Fruit fly (Drosophila melanogaster) whole organism, pupa: ENCODE results near the gene bero.

Experiments
- CG10348 ChIP-seq: fragments of 200-800 bp; sonication (Bioruptor generic); IDR thresholded peaks from 2 replicates; pipeline ENCODE4 v1.3.6; 2022; ENCODE audit warnings: missing biosample characterization, missing genetic modification characterization
- CG12605 ChIP-seq: fragments of 200-800 bp; sonication (Bioruptor generic); IDR thresholded peaks from 2 replicates; pipeline ENCODE4 v1.3.6; 2022; ENCODE audit warnings: missing biosample characterization, missing genetic modification characterization
- CG13204 ChIP-seq: fragments of 200-800 bp; sonication (Bioruptor generic); optimal IDR thresholded peaks from 2 replicates; lab custom pipeline; 2018; ENCODE audit warnings: missing biosample characterization, mild to moderate bottlenecking, missing genetic modification characterization, moderate library complexity
- CG15710 ChIP-seq: fragments of 200-800 bp; sonication (Bioruptor generic); optimal IDR thresholded peaks from 2 replicates; lab custom pipeline; 2018; ENCODE audit warnings: missing biosample characterization, mild to moderate bottlenecking, missing genetic modification characterization, moderate library complexity
- CG17806 ChIP-seq: fragments of 200-800 bp; sonication (Bioruptor generic); optimal IDR thresholded peaks from 2 replicates; lab custom pipeline; 2018; ENCODE audit warnings: missing biosample characterization, mild to moderate bottlenecking, missing genetic modification characterization, moderate library complexity
- CG32121 ChIP-seq: fragments of 200-800 bp; sonication (Bioruptor generic); IDR thresholded peaks from 2 replicates; pipeline ENCODE4 v1.3.6; 2022; ENCODE audit warnings: missing biosample characterization, missing genetic modification characterization
- CG34367 ChIP-seq: fragments of 200-800 bp; sonication (Bioruptor generic); optimal IDR thresholded peaks from 2 replicates; lab custom pipeline; 2018; ENCODE audit warnings: missing biosample characterization, mild to moderate bottlenecking, missing genetic modification characterization
- CG4496 ChIP-seq: fragments of 200-800 bp; sonication (Bioruptor generic); IDR thresholded peaks from 3 replicates; pipeline ENCODE4 v1.3.6; 2022; ENCODE audit warnings: missing biosample characterization, missing genetic modification characterization
- CG8301 ChIP-seq: fragments of 200-800 bp; sonication (Bioruptor generic); optimal IDR thresholded peaks from 2 replicates; lab custom pipeline; 2018; ENCODE audit warnings: missing biosample characterization, mild to moderate bottlenecking, missing genetic modification characterization
- CG9948 ChIP-seq: fragments of 200-800 bp; sonication (Bioruptor generic); optimal IDR thresholded peaks from 2 replicates; lab custom pipeline; 2018; ENCODE audit warnings: missing biosample characterization, mild to moderate bottlenecking, missing genetic modification characterization, moderate library complexity
- D1 ChIP-seq: fragments of 200-800 bp; sonication (Bioruptor generic); optimal IDR thresholded peaks from 2 replicates; lab custom pipeline; 2018; ENCODE audit warnings: missing biosample characterization, mild to moderate bottlenecking, missing genetic modification characterization, moderate library complexity
- EcR ChIP-seq: fragments of 200-800 bp; sonication (Bioruptor generic); optimal IDR thresholded peaks from 3 replicates; lab custom pipeline; 2019; ENCODE audit warnings: missing biosample characterization, missing genetic modification characterization, mild to moderate bottlenecking, moderate library complexity, missing genetic modification reagents
- Ets98B ChIP-seq: fragments of 200-800 bp; sonication (Bioruptor generic); IDR thresholded peaks from 2 replicates; pipeline ENCODE4 v1.3.6; 2022; ENCODE audit warnings: missing biosample characterization, missing genetic modification characterization
- Pif1A ChIP-seq: fragments of 200-800 bp; sonication (Bioruptor generic); optimal IDR thresholded peaks from 3 replicates; lab custom pipeline; 2016; ENCODE audit warnings: missing biosample characterization, missing genetic modification characterization
- Pif1B ChIP-seq: fragments of 200-800 bp; sonication (Bioruptor generic); optimal IDR thresholded peaks from 3 replicates; lab custom pipeline; 2016; ENCODE audit warnings: missing biosample characterization, missing genetic modification characterization
- Snoo ChIP-seq: fragments of 200-800 bp; sonication (Bioruptor generic); optimal IDR thresholded peaks from 3 replicates; lab custom pipeline; 2017; ENCODE audit warnings: missing biosample characterization, mild to moderate bottlenecking, missing genetic modification characterization, inconsistent platforms
- fd96Ca ChIP-seq: fragments of 200-800 bp; sonication (Bioruptor generic); IDR thresholded peaks from 3 replicates; pipeline ENCODE4 v1.3.6; 2022; ENCODE audit warnings: missing biosample characterization, missing genetic modification characterization
- gl ChIP-seq: fragments of 200-800 bp; sonication (Bioruptor generic); optimal IDR thresholded peaks from 2 replicates; lab custom pipeline; 2018; ENCODE audit warnings: missing biosample characterization, mild to moderate bottlenecking, missing genetic modification characterization
- rn ChIP-seq: fragments of 200-800 bp; sonication (Bioruptor generic); IDR thresholded peaks from 2 replicates; pipeline ENCODE4 v1.3.6; 2022; ENCODE audit warnings: missing biosample characterization, missing genetic modification characterization

Gene bero

DNA sequence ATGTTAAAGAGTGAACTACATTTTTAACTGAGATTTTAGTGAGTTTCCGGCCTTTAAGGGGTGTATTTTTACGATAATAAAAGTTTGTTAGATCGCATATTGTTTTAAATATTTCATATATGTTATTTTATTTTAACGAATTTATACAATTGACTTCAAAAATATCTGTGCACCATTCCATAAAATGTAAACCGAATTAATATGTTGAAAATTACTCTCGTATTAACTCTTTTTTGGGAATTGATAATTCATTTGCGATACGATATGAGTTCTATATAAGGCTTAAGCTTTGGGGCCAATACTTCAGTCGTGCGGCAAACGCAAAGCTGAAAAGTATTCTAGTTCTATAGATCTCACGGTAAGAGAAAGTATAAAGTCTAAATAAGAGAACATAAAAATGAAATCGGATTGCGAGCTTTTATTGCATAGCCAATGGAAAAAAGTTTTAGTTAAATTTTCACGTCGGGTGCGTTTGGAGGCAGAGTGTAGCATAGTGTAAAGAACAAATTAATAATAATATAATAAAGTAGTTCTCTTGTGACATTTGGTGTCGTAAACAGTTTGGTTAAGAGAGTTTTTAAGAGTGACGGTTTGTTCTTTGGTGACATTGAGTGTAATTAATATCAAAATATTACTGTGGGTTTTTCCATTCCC, 34.2 kb upstream of the bero start:
- TF ChIP-seq CG34367 (tag; lab: Kevin White, UChicago) (no peak), CG32121 (GFP tag; lab: Robert Waterston, UW) (peak; percentile 10; the same call in 1 of the 2 replicates)

DNA sequence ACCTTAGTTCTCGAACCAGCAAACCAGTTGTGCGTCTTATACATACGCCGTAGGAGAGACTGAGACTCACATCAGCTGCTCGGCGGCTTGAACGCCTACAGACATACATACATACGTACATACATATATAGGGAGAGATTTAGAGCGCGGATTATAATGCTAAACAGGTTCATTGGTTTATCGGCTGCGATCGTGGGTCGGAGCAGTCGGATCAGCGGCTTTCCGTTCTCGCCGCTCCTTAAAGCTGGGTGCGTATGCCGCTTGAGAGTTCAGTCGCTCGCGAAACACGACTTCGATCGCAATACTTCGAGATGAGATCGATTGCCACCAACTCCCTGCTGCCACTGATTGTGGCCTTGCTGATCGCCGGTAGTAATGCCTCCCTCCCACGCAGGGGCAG, 33.2 kb upstream of the bero start:
- TF ChIP-seq gl (tag; lab: Kevin White, UChicago) (peak; percentile 16), CG4496 (GFP tag; lab: Robert Waterston, UW) (no peak), EcR (GFP tag; lab: Kevin White, UChicago) (peak; percentile 89), CG12605 (GFP tag; lab: Robert Waterston, UW) (peak; percentile 57; the same call in 1 of the 2 replicates), Pif1A (GFP tag; lab: Kevin White, UChicago) (no peak), CG13204 (GFP tag; lab: Kevin White, UChicago) (peak; percentile 89)

dm6 chr2L:20826226-20826625, 32.3 kb upstream of the bero start:
- TF ChIP-seq CG32121 (GFP tag; lab: Robert Waterston, UW) (no peak), CG8301 (tag; lab: Kevin White, UChicago) (no peak), gl (tag; lab: Kevin White, UChicago) (no peak), CG4496 (GFP tag; lab: Robert Waterston, UW) (no peak), CG13204 (GFP tag; lab: Kevin White, UChicago) (no peak)

DNA sequence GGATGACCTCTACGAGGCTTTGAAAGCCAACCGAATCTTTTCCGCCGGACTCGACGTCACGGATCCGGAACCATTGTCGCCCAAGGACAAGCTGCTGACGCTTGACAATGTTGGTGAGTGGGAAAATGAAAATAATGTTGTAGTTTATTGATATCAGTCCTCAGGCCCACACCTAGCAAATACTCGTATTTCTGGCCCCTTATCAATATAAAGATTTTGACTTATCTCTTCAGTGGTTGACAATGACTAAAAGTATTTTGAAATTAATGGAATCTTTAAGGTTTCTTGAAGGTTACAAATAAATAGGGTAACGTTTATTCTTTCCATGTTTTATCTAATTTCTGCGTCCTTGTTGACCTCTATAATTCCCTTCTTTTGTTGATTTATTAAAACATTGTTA, 31.4 kb upstream of the bero start:
- TF ChIP-seq CG13204 (GFP tag; lab: Kevin White, UChicago) (no peak), gl (tag; lab: Kevin White, UChicago) (no peak), rn (GFP tag; lab: Robert Waterston, UW) (no peak), CG15710 (tag; lab: Kevin White, UChicago) (no peak), CG32121 (GFP tag; lab: Robert Waterston, UW) (no peak), CG12605 (GFP tag; lab: Robert Waterston, UW) (no peak), CG8301 (tag; lab: Kevin White, UChicago) (no peak), Pif1B (GFP tag; lab: Kevin White, UChicago) (no peak), CG4496 (GFP tag; lab: Robert Waterston, UW) (no peak), fd96Ca (GFP tag; lab: Robert Waterston, UW) (no peak), CG9948 (no peak), CG10348 (no peak), CG34367 (tag; lab: Kevin White, UChicago) (no peak), Snoo (no peak), Ets98B (GFP tag; lab: Robert Waterston, UW) (no peak), D1 (no peak), CG17806 (tag; lab: Kevin White, UChicago) (no peak)

dm6 chr2L:20828701-20829100, 29.8 kb upstream of the bero start:
- TF ChIP-seq CG12605 (GFP tag; lab: Robert Waterston, UW) (no peak), D1 (no peak), CG34367 (tag; lab: Kevin White, UChicago) (no peak), Ets98B (GFP tag; lab: Robert Waterston, UW) (no peak)

dm6 chr2L:20829309-20829708, 29.2 kb upstream of the bero start, which contains the start of gene CG31673:
Gene CG31673 (plus strand): TSS chr2L:20829609.
- TF ChIP-seq Ets98B (GFP tag; lab: Robert Waterston, UW): no peak
- TF ChIP-seq Pif1B (GFP tag; lab: Kevin White, UChicago): no peak
- no peak for TF ChIP-seq Snoo
- no peak for TF ChIP-seq CG13204 (GFP tag; lab: Kevin White, UChicago)
- TF ChIP-seq gl (tag; lab: Kevin White, UChicago): no peak
- TF ChIP-seq CG8301 (tag; lab: Kevin White, UChicago): no peak
- TF ChIP-seq fd96Ca (GFP tag; lab: Robert Waterston, UW): no peak
- TF ChIP-seq CG10348: no peak

dm6 chr2L:20829755-20830396, 28.6 kb upstream of the bero start:
- TF ChIP-seq rn (GFP tag; lab: Robert Waterston, UW): no peak
- peak; percentile 6; the same call in 1 of the 3 replicates for TF ChIP-seq CG4496 (GFP tag; lab: Robert Waterston, UW)
- no peak for TF ChIP-seq CG10348

DNA sequence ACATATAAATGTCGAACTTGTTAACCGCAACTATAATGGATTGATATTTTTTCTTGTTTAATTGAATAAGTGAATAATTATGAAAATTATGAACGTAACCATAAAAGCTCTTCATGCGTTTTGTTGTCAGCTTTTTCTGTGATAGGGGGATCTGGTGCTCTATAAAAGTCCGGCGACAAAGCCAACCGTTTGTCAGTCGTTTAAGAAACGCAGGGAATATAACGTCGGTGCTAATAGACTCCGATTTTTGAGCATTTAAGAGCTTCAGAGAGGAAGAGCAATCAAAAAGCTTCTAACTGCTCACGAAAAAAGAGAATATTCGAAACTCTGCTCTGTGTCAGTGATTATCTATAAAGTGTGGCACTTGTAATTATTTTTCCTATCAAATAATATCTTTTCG, 27.4 kb upstream of the bero start, which contains the start of gene CG31674:
Gene CG31674, plus strand, starts transcription at position 203 of the 400 bp plus-strand sequence.
- TF ChIP-seq gl (tag; lab: Kevin White, UChicago): no peak
